Fruit fly (Drosophila melanogaster) whole organism, embryonic: ENCODE results near the gene CG17154.

Experiments
- Atf6 ChIP-seq: fragments of 200-800 bp; sonication (Bioruptor generic); IDR thresholded peaks from 2 replicates; pipeline ENCODE4 v1.3.6; 2022; ENCODE audit warnings: missing biosample characterization, missing genetic modification characterization
- BEAF-32 ChIP-seq: fragments of 200-800 bp; sonication (Bioruptor generic); optimal IDR thresholded peaks from 3 replicates; lab custom pipeline; 2017; ENCODE audit warnings: missing biosample characterization, missing genetic modification characterization, mild to moderate bottlenecking, moderate library complexity, missing genetic modification reagents
- Bteb2 ChIP-seq: fragments of 200-800 bp; sonication (Bioruptor generic); optimal IDR thresholded peaks from 2 replicates; lab custom pipeline; 2016; ENCODE audit warnings: missing biosample characterization, missing genetic modification characterization
- CG14667 ChIP-seq: fragments of 200-800 bp; sonication (Bioruptor generic); IDR thresholded peaks from 2 replicates; pipeline ENCODE4 v1.3.6; 2022; ENCODE audit warnings: missing biosample characterization, missing genetic modification characterization
- CG15514 ChIP-seq: fragments of 200-800 bp; sonication (Bioruptor generic); optimal IDR thresholded peaks from 3 replicates; lab custom pipeline; 2017; ENCODE audit warnings: missing biosample characterization, missing genetic modification characterization, mild to moderate bottlenecking, moderate library complexity, missing genetic modification reagents
- CG1647 ChIP-seq: fragments of 200-800 bp; sonication (Bioruptor generic); optimal IDR thresholded peaks from 3 replicates; lab custom pipeline; 2016; ENCODE audit warnings: missing biosample characterization, missing genetic modification characterization
- CG17359 ChIP-seq: fragments of 200-800 bp; sonication (Bioruptor generic); optimal IDR thresholded peaks from 3 replicates; lab custom pipeline; 2018; ENCODE audit warnings: missing biosample characterization, mild to moderate bottlenecking, missing genetic modification characterization, moderate library complexity
- CG34376 ChIP-seq: fragments of 200-800 bp; sonication (Bioruptor generic); optimal IDR thresholded peaks from 2 replicates; lab custom pipeline; 2018; ENCODE audit warnings: missing biosample characterization, mild to moderate bottlenecking, missing genetic modification characterization
- CG34422 ChIP-seq: fragments of 200-800 bp; sonication (Bioruptor generic); IDR thresholded peaks from 3 replicates; pipeline ENCODE4 v1.3.6; 2022; ENCODE audit warnings: missing biosample characterization, missing genetic modification characterization
- CG4820 ChIP-seq: fragments of 200-800 bp; sonication (Bioruptor generic); optimal IDR thresholded peaks from 3 replicates; lab custom pipeline; 2016; ENCODE audit warnings: missing biosample characterization, missing genetic modification characterization
- CG4854 ChIP-seq: fragments of 200-800 bp; sonication (Bioruptor generic); optimal IDR thresholded peaks from 2 replicates; lab custom pipeline; 2016; ENCODE audit warnings: missing biosample characterization, missing genetic modification characterization, inconsistent platforms
- CG5953 ChIP-seq: fragments of 200-800 bp; sonication (Bioruptor generic); IDR thresholded peaks from 2 replicates; pipeline ENCODE4 v1.3.6; 2022; ENCODE audit warnings: missing biosample characterization, missing genetic modification characterization
- CG6175 ChIP-seq: fragments of 200-800 bp; sonication (Bioruptor generic); IDR thresholded peaks from 3 replicates; pipeline ENCODE4 v1.3.6; 2022; ENCODE audit warnings: missing biosample characterization, missing genetic modification characterization
- CG7963 ChIP-seq: fragments of 200-800 bp; sonication (Bioruptor generic); IDR thresholded peaks from 3 replicates; pipeline ENCODE4 v1.3.6; 2022; ENCODE audit warnings: missing biosample characterization, missing genetic modification characterization; ENCODE audit not compliant: partially characterized antibody
- CG8924 ChIP-seq: fragments of 200-800 bp; optimal IDR thresholded peaks from 3 replicates; lab custom pipeline; 2019; ENCODE audit warnings: missing biosample characterization, mild to moderate bottlenecking, missing genetic modification characterization, moderate library complexity
- CG9215 ChIP-seq: fragments of 200-800 bp; sonication (Bioruptor generic); IDR thresholded peaks from 2 replicates; pipeline ENCODE4 v1.3.6; 2022; ENCODE audit warnings: missing biosample characterization, missing genetic modification characterization
- Dfd ChIP-seq, 2 experiments: fragments of >200 bp; optimal IDR thresholded peaks; 2 replicates each; lab custom pipeline; 2017; ENCODE audit warnings: missing biosample characterization in 2 of 2, missing genetic modification characterization in 2 of 2
- Dip2 ChIP-seq: fragments of 200-800 bp; sonication (Bioruptor generic); IDR thresholded peaks from 2 replicates; pipeline ENCODE4 v1.3.6; 2022; ENCODE audit warnings: missing biosample characterization, missing genetic modification characterization
- HLH3B ChIP-seq: fragments of 200-800 bp; sonication (Bioruptor generic); IDR thresholded peaks from 2 replicates; pipeline ENCODE4 v1.3.6; 2022; ENCODE audit warnings: missing biosample characterization, missing genetic modification characterization
- Hr39 ChIP-seq: fragments of >200 bp; optimal IDR thresholded peaks from 2 replicates; lab custom pipeline; 2017
- Lhr ChIP-seq: fragments of 200-800 bp; sonication (Bioruptor generic); optimal IDR thresholded peaks from 3 replicates; lab custom pipeline; 2017; ENCODE audit warnings: mild to moderate bottlenecking, missing biosample characterization, missing genetic modification reagents, missing genetic modification characterization
- Max ChIP-seq: fragments of 200-800 bp; sonication (Bioruptor generic); optimal IDR thresholded peaks from 2 replicates; lab custom pipeline; 2016; ENCODE audit warnings: missing biosample characterization, mild to moderate bottlenecking, missing genetic modification characterization
- NFAT ChIP-seq: fragments of 200-800 bp; sonication (Bioruptor generic); IDR thresholded peaks from 2 replicates; pipeline ENCODE4 v1.3.6; 2022; ENCODE audit warnings: missing biosample characterization, missing genetic modification characterization
- Six4 ChIP-seq: fragments of 200-800 bp; sonication (Bioruptor generic); optimal IDR thresholded peaks from 2 replicates; lab custom pipeline; 2016; ENCODE audit warnings: missing biosample characterization, missing genetic modification characterization
- Sry-δ ChIP-seq: fragments of 200-800 bp; sonication (Bioruptor generic); optimal IDR thresholded peaks from 2 replicates; lab custom pipeline; 2016; ENCODE audit warnings: missing biosample characterization, missing genetic modification characterization
- Tbp ChIP-seq: fragments of >200 bp; optimal IDR thresholded peaks from 2 replicates; lab custom pipeline; 2018; ENCODE audit warnings: missing biosample characterization, missing genetic modification characterization
- ab ChIP-seq: fragments of 200-800 bp; sonication (Bioruptor generic); optimal IDR thresholded peaks from 2 replicates; lab custom pipeline; 2016; ENCODE audit warnings: missing biosample characterization, missing genetic modification characterization
- aop ChIP-seq: fragments of 200-800 bp; sonication (Bioruptor generic); IDR thresholded peaks from 2 replicates; pipeline ENCODE4 v1.3.6; 2022; ENCODE audit warnings: missing biosample characterization, missing genetic modification characterization
- ash1 ChIP-seq: fragments of 200-800 bp; sonication (Bioruptor generic); optimal IDR thresholded peaks from 2 replicates; lab custom pipeline; 2018; ENCODE audit warnings: missing biosample characterization, mild to moderate bottlenecking, missing genetic modification characterization
- cas ChIP-seq: fragments of 200-800 bp; sonication (Bioruptor generic); IDR thresholded peaks from 2 replicates; pipeline ENCODE4 v1.3.6; 2022; ENCODE audit warnings: missing biosample characterization, missing genetic modification characterization
- chif ChIP-seq, 2 experiments: fragments of 200-800 bp; sonication (Bioruptor generic); optimal IDR thresholded peaks; 3 replicates each; lab custom pipeline; 2016; ENCODE audit warnings: missing biosample characterization in 2 of 2, missing genetic modification characterization in 2 of 2
- esg ChIP-seq: fragments of 200-800 bp; sonication (Bioruptor generic); conservative IDR thresholded peaks from 2 replicates; pipeline ENCODE4 v1.3.6; 2022; ENCODE audit warnings: missing biosample characterization, missing genetic modification characterization
- fd3F ChIP-seq: fragments of 200-800 bp; sonication (Bioruptor generic); optimal IDR thresholded peaks from 2 replicates; lab custom pipeline; 2018; ENCODE audit warnings: missing biosample characterization, mild to moderate bottlenecking, missing genetic modification characterization, moderate library complexity
- fu2 ChIP-seq: fragments of 200-800 bp; sonication (Bioruptor generic); optimal IDR thresholded peaks from 2 replicates; lab custom pipeline; 2016; ENCODE audit warnings: missing biosample characterization, missing genetic modification characterization
- gce ChIP-seq: fragments of 200-800 bp; sonication (Bioruptor generic); IDR thresholded peaks from 3 replicates; pipeline ENCODE4 v1.3.6; 2022; ENCODE audit warnings: missing biosample characterization, missing genetic modification characterization
- gem ChIP-seq: fragments of 200-800 bp; sonication (Bioruptor generic); optimal IDR thresholded peaks from 2 replicates; lab custom pipeline; 2019; ENCODE audit warnings: missing biosample characterization, mild to moderate bottlenecking, missing genetic modification characterization, moderate library complexity
- ham ChIP-seq: fragments of 200-800 bp; sonication (Bioruptor generic); IDR thresholded peaks from 2 replicates; pipeline ENCODE4 v1.3.6; 2022; ENCODE audit warnings: missing biosample characterization, missing genetic modification characterization
- luna ChIP-seq: fragments of 200-800 bp; sonication (Bioruptor generic); optimal IDR thresholded peaks from 2 replicates; lab custom pipeline; 2016; ENCODE audit warnings: missing biosample characterization, missing genetic modification characterization
- maf-S ChIP-seq: fragments of 200-800 bp; sonication (Bioruptor generic); optimal IDR thresholded peaks from 2 replicates; lab custom pipeline; 2016; ENCODE audit warnings: missing biosample characterization, missing genetic modification characterization
- mld ChIP-seq: fragments of 200-800 bp; sonication (Bioruptor generic); IDR thresholded peaks from 3 replicates; pipeline ENCODE4 v1.3.6; 2022; ENCODE audit warnings: missing biosample characterization, missing genetic modification characterization; ENCODE audit not compliant: partially characterized antibody
- peb ChIP-seq: fragments of 200-800 bp; sonication (Bioruptor generic); IDR thresholded peaks from 2 replicates; pipeline ENCODE4 v1.3.6; 2022; ENCODE audit warnings: missing biosample characterization, missing genetic modification characterization
- pho ChIP-seq: fragments of 200-800 bp; sonication (Bioruptor generic); optimal IDR thresholded peaks from 2 replicates; lab custom pipeline; 2016; ENCODE audit warnings: missing biosample characterization, missing genetic modification characterization
- pnt ChIP-seq: fragments of 200-800 bp; sonication (Bioruptor generic); optimal IDR thresholded peaks from 3 replicates; lab custom pipeline; 2016; ENCODE audit warnings: missing biosample characterization, missing genetic modification characterization
- row ChIP-seq: fragments of 200-800 bp; sonication (Bioruptor generic); IDR thresholded peaks from 3 replicates; pipeline ENCODE4 v1.3.6; 2022; ENCODE audit warnings: missing biosample characterization, missing genetic modification characterization
- schlank ChIP-seq: fragments of 200-800 bp; sonication (Bioruptor generic); optimal IDR thresholded peaks from 2 replicates; lab custom pipeline; 2018; ENCODE audit warnings: missing biosample characterization, mild to moderate bottlenecking, missing genetic modification characterization
- sens ChIP-seq: fragments of 200-800 bp; sonication (Bioruptor generic); peaks from one replicate; lab custom pipeline; 2016; ENCODE audit warnings: missing biosample characterization, missing genetic modification characterization
- sisA ChIP-seq: fragments of 200-800 bp; sonication (Bioruptor generic); IDR thresholded peaks from 2 replicates; pipeline ENCODE4 v1.3.6; 2022; ENCODE audit warnings: missing biosample characterization, missing genetic modification characterization
- sug ChIP-seq: fragments of 200-800 bp; optimal IDR thresholded peaks from 2 replicates; lab custom pipeline; 2019; ENCODE audit warnings: missing biosample characterization, mild to moderate bottlenecking, missing genetic modification characterization, moderate library complexity
- vfl ChIP-seq: fragments of 200-800 bp; sonication (Bioruptor generic); optimal IDR thresholded peaks from 2 replicates; lab custom pipeline; 2016; ENCODE audit warnings: missing biosample characterization, missing genetic modification characterization
- yki ChIP-seq: fragments of >200 bp; optimal IDR thresholded peaks from 3 replicates; lab custom pipeline; 2018

Gene CG17154

DNA sequence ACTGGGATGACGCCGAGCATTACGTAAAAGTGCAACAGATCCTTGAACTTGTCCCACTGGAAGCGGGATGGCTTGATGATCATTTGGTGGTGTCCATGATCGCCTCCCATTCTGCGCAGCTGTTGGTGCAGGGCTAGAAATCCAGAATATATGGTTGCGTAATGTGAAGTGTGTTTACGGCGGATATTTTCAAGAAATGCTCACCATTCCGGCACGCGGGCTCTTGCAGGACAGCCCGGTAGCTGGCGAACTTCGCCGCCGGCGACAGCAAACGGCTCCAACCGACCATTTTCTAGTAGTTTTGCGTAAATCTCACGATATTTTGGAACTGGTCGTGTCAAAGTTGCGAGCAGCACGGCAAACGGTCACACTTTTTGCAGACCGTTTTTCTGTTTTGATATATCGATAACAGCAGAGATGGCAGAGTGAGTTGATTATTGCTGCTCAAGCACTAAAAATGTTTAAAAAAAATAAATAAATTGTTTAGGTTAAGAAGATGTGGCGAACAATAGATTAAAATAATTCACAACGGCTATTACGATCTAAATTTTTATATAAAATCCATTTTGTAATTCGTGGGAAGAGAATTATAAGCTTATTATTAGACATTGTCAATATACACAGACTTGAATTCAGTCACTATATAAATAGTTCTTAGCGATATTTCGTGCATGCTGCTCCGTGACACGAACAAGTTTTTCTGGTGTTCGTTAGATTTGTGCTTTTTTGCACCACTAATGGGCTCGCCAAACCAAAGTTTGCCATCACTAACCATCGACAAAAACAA lies 49.9 kb downstream of the CG17154 start, which contains the start of the genes ND-SGDH and RhoGAP68F (continued):
- TF ChIP-seq pnt (GFP tag; lab: Kevin White, UChicago) (peak; percentile 51), CG34376 (peak; percentile 49), mld (GFP tag; lab: Robert Waterston, UW) (peak; percentile 69; the same call in 2 of the 3 replicates), yki (lab: Kevin White, UChicago) (no peak), Dfd (GFP tag; optimal IDR thresholded peaks at IDR 0.05; lab: Kevin White, UChicago) (no peak), fu2 (GFP tag; lab: Kevin White, UChicago) (peak; percentile 34), Hr39 (lab: Kevin White, UChicago) (no peak), sisA (GFP tag; lab: Robert Waterston, UW) (peak; percentile 68), NFAT (GFP tag; lab: Robert Waterston, UW) (peak; percentile 71), CG14667 (GFP tag; lab: Robert Waterston, UW) (peak; percentile 36; the same call in 1 of the 2 replicates), CG5953 (no peak), Dip2 (no peak), CG4854 (GFP tag; lab: Kevin White, UChicago) (peak; percentile 54), cas (GFP tag; lab: Robert Waterston, UW) (0 out of 2 replicates have a peak, but pooled peaks have one; percentile 44), Six4 (GFP tag; lab: Kevin White, UChicago) (peak; percentile 40), CG15514 (GFP tag; lab: Kevin White, UChicago) (peak; percentile 89), CG6175 (GFP tag; lab: Robert Waterston, UW) (0 out of 3 replicates have a peak, but pooled peaks have one; percentile 52), ash1 (GFP tag; lab: Kevin White, UChicago) (no peak), gce (GFP tag; lab: Robert Waterston, UW) (no peak), ham (GFP tag; lab: Robert Waterston, UW) (0 out of 2 replicates have a peak, but pooled peaks have one; percentile 43), Lhr (GFP tag; lab: Kevin White, UChicago) (peak; percentile 74), luna (GFP tag; lab: Kevin White, UChicago) (peak; percentile 25), Bteb2 (GFP tag; lab: Kevin White, UChicago) (peak; percentile 55), CG9215 (GFP tag; lab: Robert Waterston, UW) (peak; percentile 74; the same call in 1 of the 2 replicates), HLH3B (GFP tag; lab: Robert Waterston, UW) (peak; percentile 51; the same call in 1 of the 2 replicates), peb (peak; percentile 33; the same call in 1 of the 2 replicates), Tbp (GFP tag; lab: Kevin White, UChicago) (no peak), fd3F (GFP tag; lab: Kevin White, UChicago) (peak; percentile 71), sens (GFP tag; lab: Kevin White, UChicago) (peak; percentile 92), vfl (GFP tag; lab: Kevin White, UChicago) (peak; percentile 70), CG4820 (peak; percentile 76), sug (tag; lab: Kevin White, UChicago) (peak; percentile 82), chif (GFP tag; optimal IDR thresholded peaks at IDR 0.05; lab: Kevin White, UChicago) (peak; percentile 38 to 51), CG17359 (tag; lab: Kevin White, UChicago) (peak; percentile 68), Max (GFP tag; lab: Kevin White, UChicago) (peak; percentile 63), CG1647 (GFP tag; lab: Kevin White, UChicago) (peak; percentile 45), CG8924 (tag; lab: Kevin White, UChicago) (peak; percentile 69), gem (tag; lab: Kevin White, UChicago) (peak; percentile 88), maf-S (GFP tag; lab: Kevin White, UChicago) (peak; percentile 68), CG7963 (GFP tag; lab: Robert Waterston, UW) (peak; percentile 70), ab (no peak), Atf6 (GFP tag; lab: Robert Waterston, UW) (peak; percentile 37; the same call in 1 of the 2 replicates), Sry-δ (peak; percentile 97), esg (GFP tag; lab: Robert Waterston, UW) (peak; percentile 68), schlank (tag; lab: Kevin White, UChicago) (no peak), row (GFP tag; lab: Robert Waterston, UW) (peak; percentile 94), BEAF-32 (peak; percentile 99), pho (GFP tag; lab: Kevin White, UChicago) (peak; percentile 66), CG34422 (GFP tag; lab: Robert Waterston, UW) (peak; percentile 65; the same call in 1 of the 3 replicates), aop (GFP tag; lab: Robert Waterston, UW) (no peak)
